Worm (Caenorhabditis elegans) whole organism, L2 larva: ENCODE measurements around the gene cyp-37B1.

ENCODE experiments used
- C34F6.9 ChIP-seq: fragments of 150-350 bp; optimal IDR thresholded peaks from 2 replicates; lab custom pipeline; 2014; ENCODE audit warnings: missing biosample characterization, missing genetic modification characterization
- F13H6.1 ChIP-seq: sonication (generic microtip); optimal IDR thresholded peaks from 2 replicates; lab custom pipeline; 2016; ENCODE audit warnings: missing genetic modification characterization, missing compliant biosample characterization
- R02D3.7 ChIP-seq: fragments of 150-350 bp; optimal IDR thresholded peaks from 2 replicates; lab custom pipeline; 2014; ENCODE audit warnings: missing biosample characterization, missing genetic modification characterization
- Y55F3AM.14 ChIP-seq: fragments of 200-800 bp; sonication (Bioruptor generic); optimal IDR thresholded peaks from 2 replicates; lab custom pipeline; 2018; ENCODE audit warnings: mild to moderate bottlenecking, missing genetic modification characterization, missing compliant biosample characterization
- alr-1 ChIP-seq: fragments of 150-350 bp; optimal IDR thresholded peaks from 2 replicates; lab custom pipeline; 2014; ENCODE audit warnings: missing biosample characterization, missing genetic modification characterization
- ama-1 ChIP-seq: fragments of 150-350 bp; optimal IDR thresholded peaks from 2 replicates; lab custom pipeline; 2018; ENCODE audit warnings: inconsistent platforms
- blmp-1 ChIP-seq: sonication (generic microtip); optimal IDR thresholded peaks from 2 replicates; lab custom pipeline; 2017; ENCODE audit warnings: missing genetic modification characterization, mild to moderate bottlenecking, missing compliant biosample characterization, antibody characterized with exemption, moderate library complexity; ENCODE audit not compliant: insufficient read depth
- ceh-16 ChIP-seq: fragments of 150-350 bp; optimal IDR thresholded peaks from 2 replicates; lab custom pipeline; 2014; ENCODE audit warnings: missing biosample characterization, missing genetic modification characterization
- ceh-82 ChIP-seq: fragments of 150-350 bp; optimal IDR thresholded peaks from 2 replicates; lab custom pipeline; 2014; ENCODE audit warnings: missing biosample characterization, missing genetic modification characterization
- crh-2 ChIP-seq: sonication (generic microtip); optimal IDR thresholded peaks from 2 replicates; lab custom pipeline; 2017; ENCODE audit warnings: missing biosample characterization, missing genetic modification characterization
- dmd-4 ChIP-seq: sonication (generic microtip); optimal IDR thresholded peaks from 2 replicates; lab custom pipeline; 2017; ENCODE audit warnings: missing biosample characterization, missing genetic modification characterization
- elt-1 ChIP-seq: fragments of 150-350 bp; optimal IDR thresholded peaks from 2 replicates; lab custom pipeline; 2014; ENCODE audit warnings: missing biosample characterization, missing genetic modification characterization
- gmeb-1 ChIP-seq: fragments of 150-350 bp; optimal IDR thresholded peaks from 2 replicates; lab custom pipeline; 2014; ENCODE audit warnings: missing biosample characterization, missing genetic modification characterization
- lin-11 ChIP-seq: fragments of 150-350 bp; sonication (generic microtip); optimal IDR thresholded peaks from 2 replicates; lab custom pipeline; 2014; ENCODE audit warnings: missing biosample characterization, missing genetic modification characterization, inconsistent platforms, mixed read lengths
- lin-39 ChIP-seq: fragments of 150-350 bp; optimal IDR thresholded peaks from 2 replicates; lab custom pipeline; 2014; ENCODE audit warnings: missing biosample characterization, missing genetic modification reagents, missing genetic modification characterization
- mab-5 ChIP-seq: fragments of 150-350 bp; optimal IDR thresholded peaks from 2 replicates; lab custom pipeline; 2014; ENCODE audit warnings: missing biosample characterization, missing genetic modification characterization
- mbf-1 ChIP-seq: sonication (generic microtip); optimal IDR thresholded peaks from 2 replicates; lab custom pipeline; 2017; ENCODE audit warnings: missing biosample characterization, missing genetic modification characterization
- mdl-1 ChIP-seq, 2 experiments: fragments of 150-350 bp in 1 of 2; sonication (generic microtip) in 1 of 2; optimal IDR thresholded peaks; 2 replicates each; lab custom pipeline; 2017; ENCODE audit warnings: missing biosample characterization in 2 of 2, missing genetic modification characterization in 2 of 2
- nhr-10 ChIP-seq: sonication (generic microtip); optimal IDR thresholded peaks from 2 replicates; lab custom pipeline; 2017; ENCODE audit warnings: missing biosample characterization, missing genetic modification characterization
- nhr-11 ChIP-seq: fragments of 150-350 bp; optimal IDR thresholded peaks from 2 replicates; lab custom pipeline; 2014; ENCODE audit warnings: missing biosample characterization, missing genetic modification characterization
- nhr-12 ChIP-seq: fragments of 150-350 bp; optimal IDR thresholded peaks from 2 replicates; lab custom pipeline; 2014; ENCODE audit warnings: missing biosample characterization, missing genetic modification characterization
- nhr-129 ChIP-seq: fragments of 150-350 bp; optimal IDR thresholded peaks from 2 replicates; lab custom pipeline; 2014; ENCODE audit warnings: missing biosample characterization, missing genetic modification characterization
- nhr-21 ChIP-seq: fragments of 150-350 bp; optimal IDR thresholded peaks from 2 replicates; lab custom pipeline; 2014; ENCODE audit warnings: missing biosample characterization, missing genetic modification characterization
- nhr-23 ChIP-seq: fragments of 150-350 bp; optimal IDR thresholded peaks from 2 replicates; lab custom pipeline; 2014; ENCODE audit warnings: missing biosample characterization, missing genetic modification reagents, missing genetic modification characterization
- nhr-237 ChIP-seq: fragments of 150-350 bp; optimal IDR thresholded peaks from 2 replicates; lab custom pipeline; 2014; ENCODE audit warnings: missing biosample characterization, missing genetic modification characterization
- nhr-6 ChIP-seq: fragments of 150-350 bp; optimal IDR thresholded peaks from 2 replicates; lab custom pipeline; 2014; ENCODE audit warnings: missing biosample characterization, missing genetic modification characterization
- nhr-77 ChIP-seq: fragments of 150-350 bp; optimal IDR thresholded peaks from 2 replicates; lab custom pipeline; 2014; ENCODE audit warnings: missing biosample characterization, missing genetic modification characterization
- peb-1 ChIP-seq: fragments of 150-350 bp; optimal IDR thresholded peaks from 2 replicates; lab custom pipeline; 2014; ENCODE audit warnings: missing biosample characterization, missing genetic modification characterization
- skn-1 ChIP-seq: sonication (generic microtip); optimal IDR thresholded peaks from 2 replicates; lab custom pipeline; 2017; ENCODE audit warnings: missing biosample characterization, missing genetic modification characterization
- sma-3 ChIP-seq: sonication (generic microtip); optimal IDR thresholded peaks from 2 replicates; lab custom pipeline; 2016; ENCODE audit warnings: missing genetic modification reagents, missing genetic modification characterization, missing compliant biosample characterization
- sma-9 ChIP-seq, 2 experiments: fragments of 150-350 bp in 1 of 2; sonication (generic microtip) in 1 of 2; optimal IDR thresholded peaks; 2 replicates each; lab custom pipeline; 2014 to 2016; ENCODE audit warnings: missing genetic modification characterization in 2 of 2, mild to moderate bottlenecking in 1 of 2, missing biosample characterization in 1 of 2, missing compliant biosample characterization in 1 of 2, missing genetic modification reagents in 1 of 2, moderate library complexity in 1 of 2
- snpc-4 ChIP-seq: fragments of 150-350 bp; optimal IDR thresholded peaks from 2 replicates; lab custom pipeline; 2014; ENCODE audit warnings: missing biosample characterization, missing genetic modification characterization
- unc-39 ChIP-seq: fragments of 150-350 bp; optimal IDR thresholded peaks from 2 replicates; lab custom pipeline; 2014; ENCODE audit warnings: missing biosample characterization, missing genetic modification characterization
- unc-62 ChIP-seq: fragments of 150-350 bp; optimal IDR thresholded peaks from 2 replicates; lab custom pipeline; 2014; ENCODE audit warnings: missing biosample characterization, missing genetic modification reagents, missing genetic modification characterization
- zag-1 ChIP-seq: fragments of 150-350 bp; optimal IDR thresholded peaks from 2 replicates; lab custom pipeline; 2014; ENCODE audit warnings: missing biosample characterization, missing genetic modification characterization
- ztf-1 ChIP-seq: fragments of 200-800 bp; sonication (Bioruptor generic); conservative IDR thresholded peaks from 2 replicates; pipeline ENCODE4 v1.3.6; 2022; ENCODE audit warnings: missing genetic modification characterization, missing compliant biosample characterization
- ztf-11 ChIP-seq: sonication (generic microtip); optimal IDR thresholded peaks from 2 replicates; lab custom pipeline; 2017; ENCODE audit warnings: missing biosample characterization, missing genetic modification characterization
- ztf-4 ChIP-seq: fragments of 150-350 bp; optimal IDR thresholded peaks from 2 replicates; lab custom pipeline; 2014; ENCODE audit warnings: missing biosample characterization, missing genetic modification characterization

cyp-37B1 gene

ce11 chrV:16275347-16275746, 2.6 kb upstream of the cyp-37B1 start, which contains the start of gene pacl-1:
Gene pacl-1, minus strand, starts transcription at chrV:16275447.
- TF ChIP-seq nhr-237 (tag; lab: Kevin White, UChicago) (no peak), nhr-12 (tag; lab: Kevin White, UChicago) (no peak), crh-2 (tag; lab: Kevin White, UChicago) (no peak), ztf-1 (GFP tag; lab: Robert Waterston, UW) (no peak), nhr-10 (no peak), nhr-129 (tag; lab: Kevin White, UChicago) (no peak), skn-1 (tag; lab: Kevin White, UChicago) (no peak), mbf-1 (tag; lab: Kevin White, UChicago) (no peak), sma-9 (GFP tag; optimal IDR thresholded peaks at IDR 0.05; lab: Kevin White, UChicago) (no peak), sma-9 (tag; optimal IDR thresholded peaks at IDR 0.05; lab: Kevin White, UChicago) (no peak), ztf-4 (tag; lab: Kevin White, UChicago) (no peak), nhr-21 (tag; lab: Kevin White, UChicago) (no peak), gmeb-1 (no peak), alr-1 (tag; lab: Kevin White, UChicago) (no peak), zag-1 (tag; lab: Kevin White, UChicago) (no peak), mab-5 (tag; lab: Kevin White, UChicago) (no peak), nhr-11 (tag; lab: Kevin White, UChicago) (no peak), C34F6.9 (tag; lab: Kevin White, UChicago) (no peak), ceh-16 (tag; lab: Kevin White, UChicago) (no peak)

ce11 chrV:16282147-16282546, 4.2 kb downstream of the cyp-37B1 start, which contains the start of gene F28G4.2:
Gene F28G4.2, minus strand, starts transcription at chrV:16282321.
- TF ChIP-seq skn-1 (tag; lab: Kevin White, UChicago) (no peak), nhr-12 (tag; lab: Kevin White, UChicago) (no peak), nhr-237 (tag; lab: Kevin White, UChicago) (no peak), blmp-1 (peak; percentile 40), R02D3.7 (tag; lab: Kevin White, UChicago) (no peak), sma-9 (GFP tag; optimal IDR thresholded peaks at IDR 0.05; lab: Kevin White, UChicago) (no peak), sma-9 (tag; optimal IDR thresholded peaks at IDR 0.05; lab: Kevin White, UChicago) (no peak)

- TF ChIP-seq mdl-1 (tag; optimal IDR thresholded peaks at IDR 0.05; lab: Kevin White, UChicago) = no peak
- TF ChIP-seq nhr-77 (tag; lab: Kevin White, UChicago) = no peak
- no peak for TF ChIP-seq snpc-4
- no peak for TF ChIP-seq peb-1 (tag; lab: Kevin White, UChicago)
- no peak for TF ChIP-seq mbf-1 (tag; lab: Kevin White, UChicago)
- TF ChIP-seq nhr-129 (tag; lab: Kevin White, UChicago) = no peak
- TF ChIP-seq ztf-1 (GFP tag; lab: Robert Waterston, UW) = no peak
- TF ChIP-seq unc-39 (tag; lab: Kevin White, UChicago) = no peak
- no peak for TF ChIP-seq ceh-82
- TF ChIP-seq ama-1 (lab: Kevin White, UChicago) = no peak
Observed at ce11 chrV:16285794-16286193, 7.9 kb downstream of the cyp-37B1 start, which contains the start of gene F28G4.4. Gene F28G4.4, minus strand, starts transcription at chrV:16285894.

ce11 chrV:16287619-16288018, 9.7 kb downstream of the cyp-37B1 start, which contains the start of gene F28G4.3:
Gene F28G4.3, minus strand, starts transcription at chrV:16287719.
- no peak for TF ChIP-seq gmeb-1
- no peak for TF ChIP-seq nhr-10
- TF ChIP-seq peb-1 (tag; lab: Kevin White, UChicago) = no peak
- TF ChIP-seq mdl-1 (tag; optimal IDR thresholded peaks at IDR 0.05; lab: Kevin White, UChicago) = no peak
- no peak for TF ChIP-seq Y55F3AM.14 (GFP tag; lab: Kevin White, UChicago)
- TF ChIP-seq nhr-6 = no peak
- TF ChIP-seq sma-3 (GFP tag; lab: Kevin White, UChicago) = no peak
- TF ChIP-seq R02D3.7 (tag; lab: Kevin White, UChicago) = no peak
- no peak for TF ChIP-seq skn-1 (tag; lab: Kevin White, UChicago)
- no peak for TF ChIP-seq dmd-4 (tag; lab: Kevin White, UChicago)
- TF ChIP-seq blmp-1 = no peak
- TF ChIP-seq ztf-4 (tag; lab: Kevin White, UChicago) = no peak
- no peak for TF ChIP-seq elt-1 (tag; lab: Kevin White, UChicago)
- TF ChIP-seq nhr-21 (tag; lab: Kevin White, UChicago) = no peak
- TF ChIP-seq nhr-129 (tag; lab: Kevin White, UChicago) = no peak

ce11 chrV:16292409-16292808, 14.5 kb downstream of the cyp-37B1 start, which contains the start of gene oac-5:
Gene oac-5, plus strand, starts transcription at chrV:16292709.
- TF ChIP-seq nhr-21 (tag; lab: Kevin White, UChicago) = no peak
- no peak for TF ChIP-seq nhr-10
- TF ChIP-seq F13H6.1 (tag; lab: Kevin White, UChicago) = no peak
- TF ChIP-seq nhr-6 = no peak
- no peak for TF ChIP-seq lin-39 (tag; lab: Kevin White, UChicago)
- TF ChIP-seq sma-9 (GFP tag; optimal IDR thresholded peaks at IDR 0.05; lab: Kevin White, UChicago) = no peak
- TF ChIP-seq sma-9 (tag; optimal IDR thresholded peaks at IDR 0.05; lab: Kevin White, UChicago) = no peak
- no peak for TF ChIP-seq nhr-237 (tag; lab: Kevin White, UChicago)
- no peak for TF ChIP-seq ceh-82
- no peak for TF ChIP-seq gmeb-1
- no peak for TF ChIP-seq unc-62 (GFP tag; lab: Kevin White, UChicago)
- no peak for TF ChIP-seq peb-1 (tag; lab: Kevin White, UChicago)
- TF ChIP-seq lin-11 (tag; lab: Kevin White, UChicago) = no peak
- TF ChIP-seq ztf-11 (tag; lab: Kevin White, UChicago) = no peak
- no peak for TF ChIP-seq nhr-23 (tag; lab: Kevin White, UChicago)
- TF ChIP-seq blmp-1 = no peak
